Fruit fly (Drosophila melanogaster) whole organism, embryonic: ENCODE data around the gene bero.
A peak's percentile ranks its signal among the peaks of the same experiment; 100 is the strongest.

Experiments
- Ada2b ChIP-seq: fragments of 200-800 bp; sonication (Bioruptor generic); IDR thresholded peaks from 2 replicates; pipeline ENCODE4 v1.3.6; 2022; ENCODE audit warnings: missing biosample characterization, missing genetic modification characterization
- Adf1 ChIP-seq: fragments of 200-800 bp; sonication (Bioruptor generic); IDR thresholded peaks from 2 replicates; pipeline ENCODE4 v1.3.6; 2022; ENCODE audit warnings: missing biosample characterization, missing genetic modification characterization
- BEAF-32 ChIP-seq: fragments of 200-800 bp; sonication (Bioruptor generic); optimal IDR thresholded peaks from 3 replicates; lab custom pipeline; 2017; ENCODE audit warnings: missing biosample characterization, missing genetic modification characterization, mild to moderate bottlenecking, moderate library complexity, missing genetic modification reagents
- CG11247 ChIP-seq: fragments of 200-800 bp; sonication (Bioruptor generic); IDR thresholded peaks from 2 replicates; pipeline ENCODE4 v1.3.6; 2022; ENCODE audit warnings: missing biosample characterization, missing genetic modification characterization
- CG11695 ChIP-seq: fragments of 200-800 bp; sonication (Bioruptor generic); IDR thresholded peaks from 3 replicates; pipeline ENCODE4 v1.3.6; 2022; ENCODE audit warnings: missing biosample characterization, missing genetic modification characterization
- CG13287 ChIP-seq: fragments of 200-800 bp; sonication (Bioruptor generic); IDR thresholded peaks from 2 replicates; pipeline ENCODE4 v1.3.6; 2022; ENCODE audit warnings: missing biosample characterization, missing genetic modification characterization; ENCODE audit not compliant: partially characterized antibody
- CG13775 ChIP-seq: fragments of 200-800 bp; sonication (Bioruptor generic); optimal IDR thresholded peaks from 3 replicates; lab custom pipeline; 2017; ENCODE audit warnings: missing biosample characterization, mild to moderate bottlenecking, missing genetic modification characterization
- CG16863 ChIP-seq: fragments of 200-800 bp; sonication (Bioruptor generic); optimal IDR thresholded peaks from 3 replicates; lab custom pipeline; 2016; ENCODE audit warnings: missing biosample characterization, missing genetic modification characterization
- CG2199 ChIP-seq: fragments of 200-800 bp; sonication (Bioruptor generic); IDR thresholded peaks from 3 replicates; pipeline ENCODE4 v1.3.6; 2022; ENCODE audit warnings: missing biosample characterization, missing genetic modification characterization
- CG2875 ChIP-seq: fragments of 200-800 bp; sonication (Bioruptor generic); optimal IDR thresholded peaks from 2 replicates; lab custom pipeline; 2017; ENCODE audit warnings: missing biosample characterization, mild to moderate bottlenecking, missing genetic modification characterization, missing genetic modification reagents
- CG30403 ChIP-seq: fragments of 200-800 bp; sonication (Bioruptor generic); optimal IDR thresholded peaks from 3 replicates; lab custom pipeline; 2016; ENCODE audit warnings: missing biosample characterization, missing genetic modification characterization
- CG32767 ChIP-seq: fragments of 200-800 bp; sonication (Bioruptor generic); IDR thresholded peaks from 2 replicates; pipeline ENCODE4 v1.3.6; 2022; ENCODE audit warnings: missing biosample characterization, missing genetic modification characterization
- CG3407 ChIP-seq: fragments of 200-800 bp; sonication (Bioruptor generic); optimal IDR thresholded peaks from 2 replicates; lab custom pipeline; 2018; ENCODE audit warnings: missing biosample characterization, mild to moderate bottlenecking, missing genetic modification characterization
- CG34422 ChIP-seq: fragments of 200-800 bp; sonication (Bioruptor generic); IDR thresholded peaks from 3 replicates; pipeline ENCODE4 v1.3.6; 2022; ENCODE audit warnings: missing biosample characterization, missing genetic modification characterization
- CG6854 ChIP-seq: fragments of 200-800 bp; sonication (Bioruptor generic); optimal IDR thresholded peaks from 3 replicates; lab custom pipeline; 2017; ENCODE audit warnings: missing biosample characterization, mild to moderate bottlenecking, missing genetic modification characterization
- CG8089 ChIP-seq: fragments of 200-800 bp; sonication (Bioruptor generic); optimal IDR thresholded peaks from 3 replicates; lab custom pipeline; 2016; ENCODE audit warnings: missing biosample characterization, missing genetic modification characterization
- CG8290 ChIP-seq, 3 experiments: fragments of 200-800 bp; sonication (Bioruptor generic); optimal IDR thresholded peaks; 2 replicates each; lab custom pipeline; 2016 to 2019; ENCODE audit warnings: missing biosample characterization in 3 of 3, missing genetic modification characterization in 3 of 3, mild to moderate bottlenecking in 2 of 3, moderate library complexity in 1 of 3
- CG8359 ChIP-seq: fragments of 200-800 bp; sonication (Bioruptor generic); optimal IDR thresholded peaks from 2 replicates; lab custom pipeline; 2017; ENCODE audit warnings: missing biosample characterization, mild to moderate bottlenecking, missing genetic modification characterization, borderline replicate concordance
- Dek ChIP-seq: fragments of 200-800 bp; sonication (Bioruptor generic); optimal IDR thresholded peaks from 3 replicates; lab custom pipeline; 2019; ENCODE audit warnings: missing biosample characterization, mild to moderate bottlenecking, missing genetic modification characterization, moderate library complexity
- Dref ChIP-seq: fragments of 200-800 bp; sonication (Bioruptor generic); IDR thresholded peaks from 2 replicates; pipeline ENCODE4 v1.3.6; 2022; ENCODE audit warnings: missing biosample characterization, missing genetic modification characterization
- Ets97D ChIP-seq: fragments of 200-800 bp; sonication (Bioruptor generic); optimal IDR thresholded peaks from 3 replicates; lab custom pipeline; 2016; ENCODE audit warnings: missing biosample characterization, missing genetic modification characterization
- HLHmδ ChIP-seq: fragments of 200-800 bp; sonication (Bioruptor generic); optimal IDR thresholded peaks from 2 replicates; lab custom pipeline; 2018; ENCODE audit warnings: missing biosample characterization, mild to moderate bottlenecking, missing genetic modification characterization, moderate library complexity
- Hr39 ChIP-seq: fragments of >200 bp; optimal IDR thresholded peaks from 2 replicates; lab custom pipeline; 2017
- Max ChIP-seq: fragments of 200-800 bp; sonication (Bioruptor generic); optimal IDR thresholded peaks from 2 replicates; lab custom pipeline; 2016; ENCODE audit warnings: missing biosample characterization, mild to moderate bottlenecking, missing genetic modification characterization
- Oaz ChIP-seq: fragments of 200-800 bp; sonication (Bioruptor generic); IDR thresholded peaks from 2 replicates; pipeline ENCODE4 v1.3.6; 2022; ENCODE audit warnings: missing biosample characterization, missing genetic modification characterization
- aop ChIP-seq: fragments of 200-800 bp; sonication (Bioruptor generic); IDR thresholded peaks from 2 replicates; pipeline ENCODE4 v1.3.6; 2022; ENCODE audit warnings: missing biosample characterization, missing genetic modification characterization
- btn ChIP-seq: fragments of 200-800 bp; sonication (Bioruptor generic); optimal IDR thresholded peaks from 2 replicates; lab custom pipeline; 2016; ENCODE audit warnings: missing biosample characterization, missing genetic modification characterization
- cg ChIP-seq: fragments of 200-800 bp; sonication (Bioruptor generic); optimal IDR thresholded peaks from 3 replicates; lab custom pipeline; 2019; ENCODE audit warnings: missing biosample characterization, mild to moderate bottlenecking, missing genetic modification characterization, moderate library complexity
- dmrt99B ChIP-seq: fragments of 200-800 bp; sonication (Bioruptor generic); optimal IDR thresholded peaks from 2 replicates; lab custom pipeline; 2018; ENCODE audit warnings: missing biosample characterization, mild to moderate bottlenecking, missing genetic modification characterization, moderate library complexity
- en ChIP-seq: fragments of 200-800 bp; sonication (Bioruptor generic); optimal IDR thresholded peaks from 2 replicates; lab custom pipeline; 2016; ENCODE audit warnings: missing biosample characterization, missing genetic modification characterization
- esg ChIP-seq: fragments of 200-800 bp; sonication (Bioruptor generic); conservative IDR thresholded peaks from 2 replicates; pipeline ENCODE4 v1.3.6; 2022; ENCODE audit warnings: missing biosample characterization, missing genetic modification characterization
- fd64A ChIP-seq: fragments of 200-800 bp; sonication (Bioruptor generic); optimal IDR thresholded peaks from 3 replicates; lab custom pipeline; 2018; ENCODE audit warnings: missing biosample characterization, mild to moderate bottlenecking, missing genetic modification characterization
- fu2 ChIP-seq: fragments of 200-800 bp; sonication (Bioruptor generic); optimal IDR thresholded peaks from 2 replicates; lab custom pipeline; 2016; ENCODE audit warnings: missing biosample characterization, missing genetic modification characterization
- gcm ChIP-seq: fragments of 200-800 bp; sonication (Bioruptor generic); optimal IDR thresholded peaks from 2 replicates; lab custom pipeline; 2019; ENCODE audit warnings: missing biosample characterization, mild to moderate bottlenecking, missing genetic modification characterization, moderate library complexity
- hkb ChIP-seq, 2 experiments: fragments of 200-800 bp in 1 of 2; fragments of >200 bp in 1 of 2; sonication (Bioruptor generic) in 1 of 2; IDR thresholded peaks in 1 of 2; optimal IDR thresholded peaks in 1 of 2; 2 replicates each; pipeline versions ENCODE4 v1.3.6 to Lab custom; 2017 to 2022; ENCODE audit warnings: missing biosample characterization in 1 of 2, missing genetic modification characterization in 1 of 2
- ind ChIP-seq: fragments of 200-800 bp; sonication (Bioruptor generic); optimal IDR thresholded peaks from 3 replicates; lab custom pipeline; 2016; ENCODE audit warnings: missing biosample characterization, missing genetic modification characterization
- kay ChIP-seq: fragments of 200-800 bp; sonication (Bioruptor generic); optimal IDR thresholded peaks from 2 replicates; lab custom pipeline; 2016; ENCODE audit warnings: missing biosample characterization, missing genetic modification characterization
- lbe ChIP-seq: fragments of 200-800 bp; sonication (Bioruptor generic); optimal IDR thresholded peaks from 2 replicates; lab custom pipeline; 2016; ENCODE audit warnings: missing biosample characterization, mild to moderate bottlenecking, missing genetic modification characterization
- lov ChIP-seq, 2 experiments: fragments of 200-800 bp in 1 of 2; fragments of >200 bp in 1 of 2; sonication (Bioruptor generic) in 1 of 2; IDR thresholded peaks in 1 of 2; optimal IDR thresholded peaks in 1 of 2; 2 replicates in 1 of 2; 3 replicates in 1 of 2; pipeline versions ENCODE4 v1.3.6 to Lab custom; 2017 to 2022; ENCODE audit warnings: missing biosample characterization in 1 of 2, missing genetic modification characterization in 1 of 2
- nerfin-2 ChIP-seq: fragments of 200-800 bp; sonication (Bioruptor generic); IDR thresholded peaks from 2 replicates; pipeline ENCODE4 v1.3.6; 2022; ENCODE audit warnings: missing biosample characterization, missing genetic modification characterization; ENCODE audit not compliant: partially characterized antibody
- peb ChIP-seq: fragments of 200-800 bp; sonication (Bioruptor generic); IDR thresholded peaks from 2 replicates; pipeline ENCODE4 v1.3.6; 2022; ENCODE audit warnings: missing biosample characterization, missing genetic modification characterization
- sens ChIP-seq: fragments of 200-800 bp; sonication (Bioruptor generic); peaks from one replicate; lab custom pipeline; 2016; ENCODE audit warnings: missing biosample characterization, missing genetic modification characterization
- shn ChIP-seq: fragments of 200-800 bp; sonication (Bioruptor generic); optimal IDR thresholded peaks from 3 replicates; lab custom pipeline; 2016; ENCODE audit warnings: missing biosample characterization, missing genetic modification characterization
- slbo ChIP-seq: fragments of 200-800 bp; sonication (Bioruptor generic); IDR thresholded peaks from 2 replicates; pipeline ENCODE4 v1.3.6; 2022; ENCODE audit warnings: missing biosample characterization, missing genetic modification characterization
- slou ChIP-seq: fragments of 200-800 bp; sonication (Bioruptor generic); optimal IDR thresholded peaks from 3 replicates; lab custom pipeline; 2016; ENCODE audit warnings: missing biosample characterization, missing genetic modification characterization
- sqz ChIP-seq: fragments of 200-800 bp; sonication (Bioruptor generic); optimal IDR thresholded peaks from 3 replicates; lab custom pipeline; 2018; ENCODE audit warnings: missing biosample characterization, mild to moderate bottlenecking, missing genetic modification characterization
- wdn ChIP-seq: fragments of 200-800 bp; sonication (Bioruptor generic); IDR thresholded peaks from 2 replicates; pipeline ENCODE4 v1.3.6; 2022; ENCODE audit warnings: missing biosample characterization, missing genetic modification characterization
- z ChIP-seq: fragments of 200-800 bp; sonication (Bioruptor generic); IDR thresholded peaks from 3 replicates; pipeline ENCODE4 v1.3.6; 2022; ENCODE audit warnings: missing biosample characterization, missing genetic modification characterization
- zen ChIP-seq: fragments of 200-800 bp; sonication (Bioruptor generic); optimal IDR thresholded peaks from 3 replicates; lab custom pipeline; 2018; ENCODE audit warnings: missing biosample characterization, mild to moderate bottlenecking, missing genetic modification characterization, moderate library complexity

The bero gene

DNA sequence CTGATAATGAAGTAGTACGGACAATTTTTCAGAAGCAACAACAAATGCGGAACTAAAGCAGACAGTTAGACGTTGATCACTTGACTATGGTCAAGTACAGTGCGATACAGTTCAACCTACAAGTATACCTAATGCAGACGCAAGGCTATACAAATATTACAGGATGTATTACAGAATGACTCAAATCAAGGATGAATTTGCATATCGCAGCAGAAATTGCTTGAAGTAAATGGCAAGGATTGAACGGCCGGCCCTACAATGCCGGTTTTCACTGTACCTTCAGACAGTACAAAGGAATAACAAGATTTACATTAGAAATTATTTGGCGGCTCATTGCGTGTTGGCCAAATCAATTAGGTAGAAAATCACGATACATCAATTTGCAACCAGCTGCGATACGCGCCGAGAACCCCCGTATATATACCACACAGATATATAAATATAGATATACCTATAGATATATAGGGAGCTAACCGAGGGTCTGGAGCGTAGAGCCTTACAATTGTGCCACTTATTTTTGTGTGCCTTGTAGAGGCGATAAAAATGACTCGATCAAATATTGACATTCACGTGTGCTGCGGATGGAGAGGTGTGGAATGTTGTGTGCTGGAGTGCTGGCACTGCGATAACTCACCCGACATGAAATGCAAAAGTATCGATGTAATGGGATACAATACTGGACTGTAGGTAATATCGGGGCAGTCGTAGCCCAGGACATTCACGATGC lies 23.0 kb downstream of the bero start (continued):
- no peak for TF ChIP-seq CG8089 (GFP tag; lab: Kevin White, UChicago)
- TF ChIP-seq CG2199 (GFP tag; lab: Robert Waterston, UW), result no peak
- no peak for TF ChIP-seq CG8359 (GFP tag; lab: Kevin White, UChicago)
- no peak for TF ChIP-seq Dref (GFP tag; lab: Robert Waterston, UW)
- TF ChIP-seq esg (GFP tag; lab: Robert Waterston, UW), result peak; percentile 52
- TF ChIP-seq CG34422 (GFP tag; lab: Robert Waterston, UW), result no peak
- TF ChIP-seq ind (GFP tag; lab: Kevin White, UChicago), result peak; percentile 63
- no peak for TF ChIP-seq hkb (optimal IDR thresholded peaks at IDR 0.05; lab: Kevin White, UChicago)
- TF ChIP-seq hkb (GFP tag; IDR thresholded peaks at IDR 0.05; lab: Robert Waterston, UW), result peak; percentile 37; the same call in 1 of the 2 replicates
- TF ChIP-seq gcm (GFP tag; lab: Kevin White, UChicago), result no peak
- TF ChIP-seq CG8290 (GFP tag; optimal IDR thresholded peaks at IDR 0.05; lab: Kevin White, UChicago), result no peak
- TF ChIP-seq CG8290 (tag; optimal IDR thresholded peaks at IDR 0.05; lab: Kevin White, UChicago), result peak in 1 of 2 experiments; percentile 90
- no peak for TF ChIP-seq CG2875
- TF ChIP-seq CG13287 (GFP tag; lab: Robert Waterston, UW), result no peak
- TF ChIP-seq CG30403 (GFP tag; lab: Kevin White, UChicago), result peak; percentile 59
- TF ChIP-seq CG13775 (GFP tag; lab: Kevin White, UChicago), result peak; percentile 0
- TF ChIP-seq slou (GFP tag; lab: Kevin White, UChicago), result no peak
- peak; percentile 31; the same call in 1 of the 2 replicates for TF ChIP-seq Ada2b (GFP tag; lab: Robert Waterston, UW)
- no peak for TF ChIP-seq Ets97D
- TF ChIP-seq lbe (GFP tag; lab: Kevin White, UChicago), result peak; percentile 29
- peak; percentile 87 for TF ChIP-seq sens (GFP tag; lab: Kevin White, UChicago)
- TF ChIP-seq wdn (GFP tag; lab: Robert Waterston, UW), result peak; percentile 63
- TF ChIP-seq CG11247 (GFP tag; lab: Robert Waterston, UW), result peak; percentile 48
- no peak for TF ChIP-seq nerfin-2 (GFP tag; lab: Robert Waterston, UW)
- no peak for TF ChIP-seq btn (GFP tag; lab: Kevin White, UChicago)
- no peak for TF ChIP-seq lov (optimal IDR thresholded peaks at IDR 0.05; lab: Kevin White, UChicago)
- TF ChIP-seq lov (GFP tag; IDR thresholded peaks at IDR 0.05; lab: Robert Waterston, UW), result no peak
- TF ChIP-seq Max (GFP tag; lab: Kevin White, UChicago), result peak; percentile 20
- peak; percentile 91 for TF ChIP-seq slbo (GFP tag; lab: Robert Waterston, UW)
- TF ChIP-seq aop (GFP tag; lab: Robert Waterston, UW), result no peak
- no peak for TF ChIP-seq zen (tag; lab: Kevin White, UChicago)
- TF ChIP-seq shn (GFP tag; lab: Kevin White, UChicago), result no peak
- peak; percentile 44; the same call in 1 of the 3 replicates for TF ChIP-seq CG11695 (GFP tag; lab: Robert Waterston, UW)
- no peak for TF ChIP-seq fd64A (GFP tag; lab: Kevin White, UChicago)
- TF ChIP-seq CG6854 (GFP tag; lab: Kevin White, UChicago), result no peak
- peak; percentile 27 for TF ChIP-seq kay
- peak; percentile 29 for TF ChIP-seq dmrt99B (tag; lab: Kevin White, UChicago)
- no peak for TF ChIP-seq peb (GFP tag; lab: Robert Waterston, UW)
- TF ChIP-seq BEAF-32 (GFP tag; lab: Kevin White, UChicago), result no peak
- peak; percentile 17 for TF ChIP-seq CG16863 (GFP tag; lab: Kevin White, UChicago)
- no peak for TF ChIP-seq cg (GFP tag; lab: Kevin White, UChicago)
- TF ChIP-seq Dek (tag; lab: Kevin White, UChicago), result peak; percentile 31
- no peak for TF ChIP-seq CG32767 (GFP tag; lab: Robert Waterston, UW)
- no peak for TF ChIP-seq en
- TF ChIP-seq fu2 (GFP tag; lab: Kevin White, UChicago), result peak; percentile 54
- TF ChIP-seq Adf1 (GFP tag; lab: Robert Waterston, UW), result peak; percentile 45
- peak; percentile 27 for TF ChIP-seq CG3407
- peak; percentile 54 for TF ChIP-seq HLHmδ
- no peak for TF ChIP-seq Hr39 (lab: Kevin White, UChicago)
- no peak for TF ChIP-seq Oaz
- TF ChIP-seq z, result no peak
- no peak for TF ChIP-seq sqz
